Fruit fly (Drosophila melanogaster): ENCODE results near the gene CG42366.

DNA sequence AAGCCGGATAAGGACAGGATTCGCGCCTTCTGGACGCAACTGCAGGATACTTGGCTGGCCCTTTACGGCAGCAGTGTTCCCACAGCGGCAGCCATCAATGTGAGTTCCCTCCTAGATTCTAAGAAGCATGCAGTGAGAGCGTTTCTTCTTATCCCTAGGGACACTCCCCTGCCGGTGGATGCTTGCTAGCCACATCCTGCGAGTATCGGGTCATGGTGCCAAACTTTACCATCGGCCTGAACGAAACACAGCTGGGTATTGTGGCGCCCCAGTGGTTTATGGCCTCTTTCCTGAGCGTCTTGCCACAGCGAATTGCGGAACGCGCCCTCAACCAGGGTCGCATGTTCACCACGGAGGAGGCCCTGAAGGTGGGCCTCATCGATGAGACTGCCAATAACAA, 5.7 kb upstream of the CG42366 start:
- TF ChIP-seq Pif1B (GFP tag; optimal IDR thresholded peaks at IDR 0.05): no peak
- no peak for TF ChIP-seq Pif1A (GFP tag; optimal IDR thresholded peaks at IDR 0.05)
- no peak for TF ChIP-seq fd96Ca (GFP tag; IDR thresholded peaks at IDR 0.05)
- TF ChIP-seq EcR (GFP tag; optimal IDR thresholded peaks at IDR 0.05): no peak

Data from whole organism, pupa.